Worm (Caenorhabditis elegans): Measurements from ENCODE around the gene K07B1.7.

K07B1.7 gene

DNA sequence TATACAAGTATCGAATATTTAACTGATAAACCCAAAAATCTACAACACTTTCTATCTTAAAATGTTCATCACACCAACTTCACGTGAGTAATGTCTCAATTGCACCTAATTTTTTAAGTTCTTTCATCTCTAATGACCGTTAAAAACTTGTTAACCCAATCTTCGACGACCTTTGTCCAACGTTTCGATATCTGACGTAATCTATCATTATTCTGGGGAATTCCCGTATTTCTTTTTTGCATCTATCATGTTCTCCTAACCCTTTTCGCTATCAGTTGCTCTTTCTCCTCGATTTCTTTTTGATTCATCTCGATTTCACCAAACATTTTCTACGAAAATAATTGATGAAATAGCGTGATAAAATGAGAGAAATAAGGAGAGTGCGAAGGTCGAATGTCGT lies 19.1 kb downstream of the K07B1.7 start (continued):
- TF ChIP-seq nhr-25 (tag; optimal IDR thresholded peaks at IDR 0.05), result peak; percentile 54
- no peak for TF ChIP-seq nhr-129 (tag; optimal IDR thresholded peaks at IDR 0.05)
- no peak for TF ChIP-seq F13H6.1 (tag; optimal IDR thresholded peaks at IDR 0.05)
- no peak for TF ChIP-seq unc-62 (GFP tag; optimal IDR thresholded peaks at IDR 0.05)

- TF ChIP-seq lin-13 (GFP tag; optimal IDR thresholded peaks at IDR 0.05) (no peak), ama-1 (optimal IDR thresholded peaks at IDR 0.05) (peak; percentile 45)
These were observed 19.9 kb downstream of the K07B1.7 start for ce11 chrV:9326903-9327302.

ce11 chrV:9324167-9324566 lies 22.6 kb downstream of the K07B1.7 start:
- peak; percentile 1 for TF ChIP-seq C34F6.9 (tag; optimal IDR thresholded peaks at IDR 0.05)
- peak; percentile 58 for TF ChIP-seq nhr-25 (tag; optimal IDR thresholded peaks at IDR 0.05)
- no peak for TF ChIP-seq nhr-21 (tag; optimal IDR thresholded peaks at IDR 0.05)
- no peak for TF ChIP-seq fos-1 (tag; optimal IDR thresholded peaks at IDR 0.05)
- TF ChIP-seq blmp-1 (tag; optimal IDR thresholded peaks at IDR 0.05; ENCODE audit: insufficient read depth), result peak; percentile 76

ce11 chrV:9322886-9323285 lies 23.9 kb downstream of the K07B1.7 start, which contains the start of gene tag-153:
tag-153 (plus strand) TSS chrV:9323085.
- TF ChIP-seq Y55F3AM.14 (GFP tag; optimal IDR thresholded peaks at IDR 0.05), result no peak

DNA sequence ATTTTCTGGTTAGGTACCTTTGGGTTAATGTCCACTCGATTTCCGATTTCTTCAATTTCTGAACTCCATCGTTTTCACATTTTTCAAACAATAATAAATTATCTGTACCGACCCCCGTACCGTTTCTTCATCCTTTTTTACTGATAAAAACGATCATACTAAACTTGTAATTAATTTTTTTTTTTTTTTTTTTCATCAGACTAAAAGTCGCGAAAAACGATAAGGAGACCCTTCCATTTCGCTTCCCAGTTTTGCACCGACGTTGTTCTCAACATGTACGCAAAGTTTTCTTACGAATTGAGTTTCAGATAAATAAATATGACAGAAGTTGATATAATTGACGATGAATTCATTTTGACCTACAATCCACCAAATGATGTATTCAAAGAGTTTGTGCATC lies 25.6 kb downstream of the K07B1.7 start, which contains the start of gene F44A2.7:
Gene F44A2.7 (plus strand): TSS at position 301 of the 400 bp plus-strand sequence.
- TF ChIP-seq nhr-77 (tag; optimal IDR thresholded peaks at IDR 0.05) (no peak), snpc-4 (tag; optimal IDR thresholded peaks at IDR 0.05) (no peak), fos-1 (tag; optimal IDR thresholded peaks at IDR 0.05) (no peak), egl-27 (tag; optimal IDR thresholded peaks at IDR 0.05) (no peak), alr-1 (tag; optimal IDR thresholded peaks at IDR 0.05) (no peak), crh-2 (tag; optimal IDR thresholded peaks at IDR 0.05) (no peak), ama-1 (optimal IDR thresholded peaks at IDR 0.05) (no peak), zag-1 (tag; optimal IDR thresholded peaks at IDR 0.05) (no peak), ZK546.5 (tag; optimal IDR thresholded peaks at IDR 0.05) (no peak), F13H6.1 (tag; optimal IDR thresholded peaks at IDR 0.05) (no peak), nhr-129 (tag; optimal IDR thresholded peaks at IDR 0.05) (no peak), unc-62 (GFP tag; optimal IDR thresholded peaks at IDR 0.05) (no peak), nhr-12 (tag; optimal IDR thresholded peaks at IDR 0.05) (no peak), blmp-1 (tag; optimal IDR thresholded peaks at IDR 0.05; ENCODE audit: insufficient read depth) (no peak), aly-2 (tag; optimal IDR thresholded peaks at IDR 0.05) (no peak), lin-11 (tag; optimal IDR thresholded peaks at IDR 0.05) (no peak), nhr-25 (tag; optimal IDR thresholded peaks at IDR 0.05) (no peak), dmd-4 (tag; optimal IDR thresholded peaks at IDR 0.05) (no peak), sma-9 (GFP tag; optimal IDR thresholded peaks at IDR 0.05) (no peak), sma-9 (tag; optimal IDR thresholded peaks at IDR 0.05) (no peak)

ce11 chrV:9318046-9318445 lies 28.7 kb downstream of the K07B1.7 start, which contains the start of gene kvs-3:
kvs-3 (plus strand) TSS chrV:9318311.
- TF ChIP-seq fos-1 (tag; optimal IDR thresholded peaks at IDR 0.05) (peak; percentile 46), nhr-129 (tag; optimal IDR thresholded peaks at IDR 0.05) (peak; percentile 55), crh-2 (tag; optimal IDR thresholded peaks at IDR 0.05) (peak; percentile 72), lsy-2 (tag; optimal IDR thresholded peaks at IDR 0.05) (peak in 1 of 2 experiments; percentile 36), unc-55 (GFP tag; optimal IDR thresholded peaks at IDR 0.05) (peak; percentile 22), ztf-11 (tag; optimal IDR thresholded peaks at IDR 0.05) (no peak), nhr-6 (tag; optimal IDR thresholded peaks at IDR 0.05) (no peak), egl-27 (tag; optimal IDR thresholded peaks at IDR 0.05) (peak; percentile 57), ama-1 (optimal IDR thresholded peaks at IDR 0.05) (no peak), peb-1 (tag; optimal IDR thresholded peaks at IDR 0.05) (no peak), lin-13 (GFP tag; optimal IDR thresholded peaks at IDR 0.05) (peak; percentile 45), F13H6.1 (tag; optimal IDR thresholded peaks at IDR 0.05) (peak; percentile 33), elt-3 (tag; optimal IDR thresholded peaks at IDR 0.05) (no peak), sma-3 (GFP tag; optimal IDR thresholded peaks at IDR 0.05) (peak; percentile 47), sma-9 (GFP tag; optimal IDR thresholded peaks at IDR 0.05) (peak; percentile 84), sma-9 (tag; optimal IDR thresholded peaks at IDR 0.05) (no peak), Y55F3AM.14 (GFP tag; optimal IDR thresholded peaks at IDR 0.05) (peak; percentile 8), mab-5 (tag; optimal IDR thresholded peaks at IDR 0.05) (peak; percentile 36), nhr-21 (tag; optimal IDR thresholded peaks at IDR 0.05) (peak; percentile 15), R02D3.7 (tag; optimal IDR thresholded peaks at IDR 0.05) (no peak), C34F6.9 (tag; optimal IDR thresholded peaks at IDR 0.05) (peak; percentile 12)
